Fruit fly (Drosophila melanogaster): Measurements from ENCODE around the gene CG12661.

Gene CG12661

dm6 chrX:8896845-8897775 lies 26.4 kb downstream of the CG12661 start:
- TF ChIP-seq CG7101 (tag; optimal IDR thresholded peaks at IDR 0.05) (peak; percentile 60), pad (GFP tag; optimal IDR thresholded peaks at IDR 0.05) (peak; percentile 51), Clk (GFP tag; optimal IDR thresholded peaks at IDR 0.05) (no peak), cic (GFP tag; optimal IDR thresholded peaks at IDR 0.05) (no peak), ovo (GFP tag; optimal IDR thresholded peaks at IDR 0.05) (peak; percentile 34), CG14711 (tag; optimal IDR thresholded peaks at IDR 0.05) (no peak), cnc (optimal IDR thresholded peaks at IDR 0.05) (no peak), CG12768 (GFP tag; optimal IDR thresholded peaks at IDR 0.05) (no peak), kay (GFP tag; ENCODE audit: borderline replicate concordance) (peak; percentile 3)

dm6 chrX:8896080-8896479 lies 27.4 kb downstream of the CG12661 start:
- TF ChIP-seq kay (GFP tag; ENCODE audit: borderline replicate concordance): no peak
- no peak for TF ChIP-seq CG5204 (GFP tag; optimal IDR thresholded peaks at IDR 0.05)
- TF ChIP-seq Crg-1 (GFP tag; optimal IDR thresholded peaks at IDR 0.05): peak; percentile 30
- TF ChIP-seq CG11617 (GFP tag; optimal IDR thresholded peaks at IDR 0.05): peak; percentile 23
- TF ChIP-seq cnc (optimal IDR thresholded peaks at IDR 0.05): no peak
- no peak for TF ChIP-seq Hr96 (GFP tag; optimal IDR thresholded peaks at IDR 0.05)
- peak; percentile 84 for TF ChIP-seq CG14711 (tag; optimal IDR thresholded peaks at IDR 0.05)
- peak; percentile 67 for TF ChIP-seq CG12768 (GFP tag; optimal IDR thresholded peaks at IDR 0.05)
- TF ChIP-seq pad (GFP tag; optimal IDR thresholded peaks at IDR 0.05): peak; percentile 72
- TF ChIP-seq Mnt (GFP tag; optimal IDR thresholded peaks at IDR 0.05): no peak
- TF ChIP-seq Clk (GFP tag; optimal IDR thresholded peaks at IDR 0.05): peak; percentile 44
- TF ChIP-seq tj (GFP tag; optimal IDR thresholded peaks at IDR 0.05): no peak
- no peak for TF ChIP-seq toe (GFP tag; optimal IDR thresholded peaks at IDR 0.05)
- TF ChIP-seq CG1620 (GFP tag; optimal IDR thresholded peaks at IDR 0.05): no peak
- TF ChIP-seq CG7101 (tag; optimal IDR thresholded peaks at IDR 0.05): peak; percentile 89
- peak; percentile 91 for TF ChIP-seq bab1 (GFP tag; optimal IDR thresholded peaks at IDR 0.05)
- peak; percentile 68 for TF ChIP-seq CG7045 (GFP tag; optimal IDR thresholded peaks at IDR 0.05)
- no peak for TF ChIP-seq cic (GFP tag; optimal IDR thresholded peaks at IDR 0.05)
- TF ChIP-seq ovo (GFP tag; optimal IDR thresholded peaks at IDR 0.05): peak; percentile 16
- TF ChIP-seq CG33017 (tag; optimal IDR thresholded peaks at IDR 0.05): peak; percentile 77

dm6 chrX:8895413-8895812 lies 28.1 kb downstream of the CG12661 start:
- peak; percentile 21 for TF ChIP-seq tj (GFP tag; optimal IDR thresholded peaks at IDR 0.05)
- no peak for TF ChIP-seq Clk (GFP tag; optimal IDR thresholded peaks at IDR 0.05)
- peak; percentile 49 for TF ChIP-seq kay (GFP tag; ENCODE audit: borderline replicate concordance)

- TF ChIP-seq CG11617 (GFP tag; optimal IDR thresholded peaks at IDR 0.05) (peak; percentile 34), tj (GFP tag; optimal IDR thresholded peaks at IDR 0.05) (peak; percentile 76), pad (GFP tag; optimal IDR thresholded peaks at IDR 0.05) (no peak), CG7101 (tag; optimal IDR thresholded peaks at IDR 0.05) (peak; percentile 80), Crg-1 (GFP tag; optimal IDR thresholded peaks at IDR 0.05) (no peak), cic (GFP tag; optimal IDR thresholded peaks at IDR 0.05) (no peak), CG33017 (tag; optimal IDR thresholded peaks at IDR 0.05) (no peak), bab1 (GFP tag; optimal IDR thresholded peaks at IDR 0.05) (peak; percentile 66), kay (GFP tag; ENCODE audit: borderline replicate concordance) (no peak), CG7045 (GFP tag; optimal IDR thresholded peaks at IDR 0.05) (peak; percentile 23), CG1620 (GFP tag; optimal IDR thresholded peaks at IDR 0.05) (no peak), ovo (GFP tag; optimal IDR thresholded peaks at IDR 0.05) (no peak), CG12768 (GFP tag; optimal IDR thresholded peaks at IDR 0.05) (no peak), Clk (GFP tag; optimal IDR thresholded peaks at IDR 0.05) (no peak), cnc (optimal IDR thresholded peaks at IDR 0.05) (no peak), toe (GFP tag; optimal IDR thresholded peaks at IDR 0.05) (no peak), Hr96 (GFP tag; optimal IDR thresholded peaks at IDR 0.05) (no peak), CG14711 (tag; optimal IDR thresholded peaks at IDR 0.05) (peak; percentile 71), CG5204 (GFP tag; optimal IDR thresholded peaks at IDR 0.05) (no peak), Mnt (GFP tag; optimal IDR thresholded peaks at IDR 0.05) (no peak)
Measured at dm6 chrX:8895018-8895392, 28.5 kb downstream of the CG12661 start.

- no peak for TF ChIP-seq tj (GFP tag; optimal IDR thresholded peaks at IDR 0.05)
- no peak for TF ChIP-seq cic (GFP tag; optimal IDR thresholded peaks at IDR 0.05)
- TF ChIP-seq toe (GFP tag; optimal IDR thresholded peaks at IDR 0.05): peak; percentile 38
- peak; percentile 15 for TF ChIP-seq Mnt (GFP tag; optimal IDR thresholded peaks at IDR 0.05)
- TF ChIP-seq CG12768 (GFP tag; optimal IDR thresholded peaks at IDR 0.05): no peak
- peak; percentile 76 for TF ChIP-seq CG7101 (tag; optimal IDR thresholded peaks at IDR 0.05)
- peak; percentile 96 for TF ChIP-seq CG14711 (tag; optimal IDR thresholded peaks at IDR 0.05)
- peak; percentile 21 for TF ChIP-seq CG1620 (GFP tag; optimal IDR thresholded peaks at IDR 0.05)
- no peak for TF ChIP-seq ovo (GFP tag; optimal IDR thresholded peaks at IDR 0.05)
- TF ChIP-seq CG5204 (GFP tag; optimal IDR thresholded peaks at IDR 0.05): peak; percentile 16
- TF ChIP-seq CG33017 (tag; optimal IDR thresholded peaks at IDR 0.05): peak; percentile 71
- TF ChIP-seq cnc (optimal IDR thresholded peaks at IDR 0.05): no peak
- peak; percentile 96 for TF ChIP-seq kay (GFP tag; ENCODE audit: borderline replicate concordance)
- TF ChIP-seq CG7045 (GFP tag; optimal IDR thresholded peaks at IDR 0.05): peak; percentile 38
- peak; percentile 28 for TF ChIP-seq Clk (GFP tag; optimal IDR thresholded peaks at IDR 0.05)
- peak; percentile 42 for TF ChIP-seq Crg-1 (GFP tag; optimal IDR thresholded peaks at IDR 0.05)
- TF ChIP-seq pad (GFP tag; optimal IDR thresholded peaks at IDR 0.05): peak; percentile 32
- TF ChIP-seq CG11617 (GFP tag; optimal IDR thresholded peaks at IDR 0.05): peak; percentile 60
- TF ChIP-seq bab1 (GFP tag; optimal IDR thresholded peaks at IDR 0.05): peak; percentile 87
- no peak for TF ChIP-seq Hr96 (GFP tag; optimal IDR thresholded peaks at IDR 0.05)
Measured at dm6 chrX:8894315-8895017, 29.0 kb downstream of the CG12661 start.
